Fruit fly (Drosophila melanogaster): ENCODE results near the gene pkm.

pkm gene

DNA sequence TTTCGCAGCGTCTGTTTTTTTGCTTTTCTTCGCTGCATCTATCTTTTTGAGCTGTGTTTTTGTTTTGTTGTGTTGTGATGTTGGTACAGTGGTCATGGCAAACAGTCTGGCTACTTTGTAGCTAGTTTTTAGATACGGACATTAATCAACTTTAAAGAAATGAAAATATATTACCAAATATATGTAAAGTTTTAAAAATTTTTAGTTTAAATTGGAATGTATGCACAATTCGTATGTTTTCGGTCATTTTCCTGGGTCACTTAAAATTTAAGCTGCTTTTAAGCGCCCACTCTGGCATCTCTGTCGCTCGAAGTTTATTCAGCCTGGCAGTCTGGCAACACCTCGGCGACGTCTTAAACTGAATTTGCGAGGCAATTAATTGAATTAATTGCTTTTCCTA is 7.4 kb downstream of the pkm start, which contains the start of gene CG11695 (continued):
- TF ChIP-seq CHES-1-like (GFP tag; optimal IDR thresholded peaks at IDR 0.05) (peak; percentile 33), Sry-δ (GFP tag; optimal IDR thresholded peaks at IDR 0.05) (peak; percentile 26), Ets65A (GFP tag) (peak; percentile 70), shn (GFP tag; optimal IDR thresholded peaks at IDR 0.05) (no peak), CG34376 (GFP tag; optimal IDR thresholded peaks at IDR 0.05) (peak; percentile 58), CG4730 (GFP tag; IDR thresholded peaks at IDR 0.05) (no peak), CG10462 (GFP tag; optimal IDR thresholded peaks at IDR 0.05) (no peak), CG34224 (GFP tag; IDR thresholded peaks at IDR 0.05; ENCODE audit: partially characterized antibody) (no peak), pzg (GFP tag; optimal IDR thresholded peaks at IDR 0.05) (peak; percentile 48), Dek (tag; optimal IDR thresholded peaks at IDR 0.05) (peak; percentile 64), CG1603 (tag; optimal IDR thresholded peaks at IDR 0.05) (peak; percentile 51), ERR (GFP tag; optimal IDR thresholded peaks at IDR 0.05) (no peak), Hmr (GFP tag; optimal IDR thresholded peaks at IDR 0.05) (peak; percentile 62), p53 (GFP tag; optimal IDR thresholded peaks at IDR 0.05) (no peak), ems (GFP tag; optimal IDR thresholded peaks at IDR 0.05) (peak; percentile 25), Drgx (GFP tag; IDR thresholded peaks at IDR 0.05) (peak; percentile 49; the same call in 1 of the 2 replicates), sim (GFP tag; IDR thresholded peaks at IDR 0.05) (no peak), CG17612 (GFP tag; IDR thresholded peaks at IDR 0.05) (no peak), CG10366 (GFP tag; IDR thresholded peaks at IDR 0.05) (peak; percentile 56), Nf-YC (tag; optimal IDR thresholded peaks at IDR 0.05) (peak; percentile 78), CG18476 (GFP tag; optimal IDR thresholded peaks at IDR 0.05) (peak; percentile 27), CG13123 (GFP tag; optimal IDR thresholded peaks at IDR 0.05) (no peak), CG30020 (tag; optimal IDR thresholded peaks at IDR 0.05) (peak; percentile 52), Meics (GFP tag; optimal IDR thresholded peaks at IDR 0.05) (peak; percentile 62), pb (GFP tag; optimal IDR thresholded peaks at IDR 0.05) (no peak), Hr39 (optimal IDR thresholded peaks at IDR 0.05) (no peak), exex (tag; optimal IDR thresholded peaks at IDR 0.05) (no peak), trh (GFP tag; optimal IDR thresholded peaks at IDR 0.05) (peak; percentile 35), CG18262 (tag; optimal IDR thresholded peaks at IDR 0.05) (peak; percentile 62), jing (GFP tag; optimal IDR thresholded peaks at IDR 0.05) (no peak), CG1602 (GFP tag; optimal IDR thresholded peaks at IDR 0.05) (peak; percentile 60), lov (optimal IDR thresholded peaks at IDR 0.05) (no peak), lov (GFP tag; IDR thresholded peaks at IDR 0.05) (no peak), Gsc (GFP tag; IDR thresholded peaks at IDR 0.05) (no peak), fd3F (GFP tag; optimal IDR thresholded peaks at IDR 0.05) (peak; percentile 47), tup (GFP tag; optimal IDR thresholded peaks at IDR 0.05) (no peak), ftz-f1 (GFP tag; optimal IDR thresholded peaks at IDR 0.05) (no peak), CG14441 (GFP tag; IDR thresholded peaks at IDR 0.05) (peak; percentile 48; the same call in 1 of the 2 replicates), CG30403 (GFP tag; optimal IDR thresholded peaks at IDR 0.05) (peak; percentile 73), pan (optimal IDR thresholded peaks at IDR 0.05) (no peak), pan (GFP tag; optimal IDR thresholded peaks at IDR 0.05 in 1 of 2, IDR thresholded peaks at IDR 0.05 in 1 of 2) (peak in 1 of 2 experiments; percentile 45), Spps (tag; optimal IDR thresholded peaks at IDR 0.05) (no peak), nerfin-2 (GFP tag; IDR thresholded peaks at IDR 0.05; ENCODE audit: partially characterized antibody) (no peak), CG10979 (tag; optimal IDR thresholded peaks at IDR 0.05) (peak; percentile 58), gce (GFP tag; IDR thresholded peaks at IDR 0.05) (no peak), PHDP (tag; optimal IDR thresholded peaks at IDR 0.05) (peak; percentile 67), hbn (GFP tag; IDR thresholded peaks at IDR 0.05; ENCODE audit: partially characterized antibody) (no peak), ro (GFP tag; IDR thresholded peaks at IDR 0.05) (no peak), crp (GFP tag; optimal IDR thresholded peaks at IDR 0.05) (peak in 1 of 2 experiments; percentile 67), CG7372 (GFP tag; IDR thresholded peaks at IDR 0.05) (peak; percentile 24; the same call in 1 of the 2 replicates), Trl (optimal IDR thresholded peaks at IDR 0.05) (no peak), Trl (GFP tag; optimal IDR thresholded peaks at IDR 0.05) (peak; percentile 36), CG31365 (tag; optimal IDR thresholded peaks at IDR 0.05) (no peak)
